Worm (Caenorhabditis elegans) whole organism, L4 larva: ENCODE results near the gene spr-2.

ENCODE experiments used
- T26A8.4 ChIP-seq: fragments of 200-800 bp; sonication (Bioruptor generic); IDR thresholded peaks from 2 replicates; pipeline ENCODE4 v1.3.6; 2022; ENCODE audit warnings: missing genetic modification characterization, missing compliant biosample characterization
- ceh-62 ChIP-seq: sonication (generic microtip); optimal IDR thresholded peaks from 2 replicates; lab custom pipeline; 2017; ENCODE audit warnings: missing biosample characterization, missing genetic modification characterization
- fkh-10 ChIP-seq: fragments of 150-350 bp; optimal IDR thresholded peaks from 2 replicates; lab custom pipeline; 2014; ENCODE audit warnings: missing biosample characterization, missing genetic modification reagents, missing genetic modification characterization
- lin-13 ChIP-seq: fragments of 150-350 bp; optimal IDR thresholded peaks from 2 replicates; lab custom pipeline; 2014; ENCODE audit warnings: missing biosample characterization, missing genetic modification reagents, missing genetic modification characterization
- mdt-29 ChIP-seq: fragments of 200-800 bp; sonication (Bioruptor generic); IDR thresholded peaks from 2 replicates; pipeline ENCODE4 v1.3.6; 2022; ENCODE audit warnings: missing genetic modification reagents, missing genetic modification characterization, missing compliant biosample characterization
- nhr-25 ChIP-seq: sonication (generic microtip); optimal IDR thresholded peaks from 2 replicates; lab custom pipeline; 2017; ENCODE audit warnings: missing genetic modification characterization, mild to moderate bottlenecking, missing compliant biosample characterization, antibody characterized with exemption, moderate library complexity, borderline replicate concordance; ENCODE audit not compliant: insufficient read depth
- nhr-28 ChIP-seq: fragments of 150-350 bp; optimal IDR thresholded peaks from 2 replicates; lab custom pipeline; 2014; ENCODE audit warnings: missing biosample characterization, missing genetic modification characterization
- pha-4 ChIP-seq, 2 experiments: fragments of 150-350 bp in 1 of 2; fragments of 200-800 bp in 1 of 2; sonication (Bioruptor generic) in 1 of 2; IDR thresholded peaks in 1 of 2; optimal IDR thresholded peaks in 1 of 2; 2 replicates each; pipeline versions ENCODE4 v1.3.6 to Lab custom; 2014 to 2022; ENCODE audit warnings: missing genetic modification characterization in 2 of 2, missing genetic modification reagents in 2 of 2, missing biosample characterization in 1 of 2, missing compliant biosample characterization in 1 of 2
- php-3 ChIP-seq: fragments of 200-800 bp; sonication (Bioruptor generic); IDR thresholded peaks from 2 replicates; pipeline ENCODE4 v1.3.6; 2022; ENCODE audit warnings: missing genetic modification reagents, missing genetic modification characterization, missing compliant biosample characterization
- tag-97 ChIP-seq: fragments of 200-800 bp; sonication (Bioruptor generic); IDR thresholded peaks from 2 replicates; pipeline ENCODE4 v1.3.6; 2022; ENCODE audit warnings: missing genetic modification characterization, missing compliant biosample characterization
- unc-39 ChIP-seq: sonication (generic microtip); optimal IDR thresholded peaks from 2 replicates; lab custom pipeline; 2017; ENCODE audit warnings: missing biosample characterization, missing genetic modification characterization
- unc-62 ChIP-seq, 3 experiments: fragments of 150-350 bp in 1 of 3; sonication (generic microtip); optimal IDR thresholded peaks in 2 of 3; peaks in 1 of 3; 1 replicate in 1 of 3; 2 replicates in 2 of 3; lab custom pipeline; 2014 to 2017; ENCODE audit warnings: missing biosample characterization in 3 of 3, missing genetic modification characterization in 3 of 3, missing genetic modification reagents in 3 of 3, missing genotype in 1 of 3
- zag-1 ChIP-seq: fragments of 150-350 bp; optimal IDR thresholded peaks from 2 replicates; lab custom pipeline; 2014; ENCODE audit warnings: missing biosample characterization, missing genetic modification characterization
- ztf-11 ChIP-seq: fragments of 150-350 bp; optimal IDR thresholded peaks from 2 replicates; lab custom pipeline; 2014; ENCODE audit warnings: missing biosample characterization, missing genetic modification characterization

ce11 chrIV:8906743-8907142, 15.5 kb downstream of the spr-2 start, which contains the start of gene C27B7.7:
- TF ChIP-seq pha-4 (GFP tag; IDR thresholded peaks at IDR 0.05; lab: Robert Waterston, UW) (no peak), pha-4 (tag; optimal IDR thresholded peaks at IDR 0.05; lab: Kevin White, UChicago) (no peak), fkh-10 (GFP tag; lab: Kevin White, UChicago) (no peak), T26A8.4 (GFP tag; lab: Robert Waterston, UW) (no peak), mdt-29 (GFP tag; lab: Robert Waterston, UW) (no peak), nhr-25 (tag; lab: Kevin White, UChicago) (no peak), zag-1 (tag; lab: Kevin White, UChicago) (no peak), unc-62 (GFP tag; optimal IDR thresholded peaks at IDR 0.05 in 1 of 2; lab: Kevin White, UChicago) (peak in 1 of 2 experiments; percentile 67), unc-62 (tag; optimal IDR thresholded peaks at IDR 0.05; lab: Kevin White, UChicago) (no peak), ceh-62 (tag; lab: Kevin White, UChicago) (no peak), unc-39 (no peak), php-3 (GFP tag; lab: Robert Waterston, UW) (no peak), tag-97 (no peak), nhr-28 (tag; lab: Kevin White, UChicago) (no peak), lin-13 (no peak), ztf-11 (tag; lab: Kevin White, UChicago) (no peak)
